Worm (Caenorhabditis elegans): ENCODE measurements around the gene alh-8.
A peak's percentile ranks its signal among the peaks of the same experiment; 100 is the strongest.

Gene alh-8

ce11 chrII:11739199-11739598 is 10.3 kb downstream of the alh-8 start, which contains the start of gene ctsa-1.2:
Gene ctsa-1.2, plus strand, starts transcription at chrII:11739358.
- TF ChIP-seq ceh-16 (tag; optimal IDR thresholded peaks at IDR 0.05), result no peak
- peak; percentile 52 for TF ChIP-seq sma-9 (GFP tag; optimal IDR thresholded peaks at IDR 0.05)
- TF ChIP-seq sma-9 (tag; optimal IDR thresholded peaks at IDR 0.05), result no peak
- peak; percentile 38 for TF ChIP-seq fos-1 (tag; optimal IDR thresholded peaks at IDR 0.05)

ce11 chrII:11742320-11742719 is 13.5 kb downstream of the alh-8 start:
- TF ChIP-seq nhr-21 (tag; optimal IDR thresholded peaks at IDR 0.05), result no peak
- TF ChIP-seq snpc-4 (tag; optimal IDR thresholded peaks at IDR 0.05), result no peak
- no peak for TF ChIP-seq zag-1 (tag; optimal IDR thresholded peaks at IDR 0.05)
- no peak for TF ChIP-seq ama-1 (optimal IDR thresholded peaks at IDR 0.05)

- peak; percentile 68 for TF ChIP-seq C34F6.9 (tag; optimal IDR thresholded peaks at IDR 0.05)
- TF ChIP-seq ZK546.5 (tag; optimal IDR thresholded peaks at IDR 0.05), result no peak
- no peak for TF ChIP-seq alr-1 (tag; optimal IDR thresholded peaks at IDR 0.05)
- TF ChIP-seq unc-39 (tag; optimal IDR thresholded peaks at IDR 0.05), result no peak
- no peak for TF ChIP-seq skn-1 (tag; optimal IDR thresholded peaks at IDR 0.05)
- TF ChIP-seq lin-11 (tag; optimal IDR thresholded peaks at IDR 0.05), result peak; percentile 72
- peak; percentile 33 for TF ChIP-seq mab-5 (tag; optimal IDR thresholded peaks at IDR 0.05)
- peak; percentile 72 for TF ChIP-seq Y55F3AM.14 (GFP tag; optimal IDR thresholded peaks at IDR 0.05)
- peak; percentile 53 for TF ChIP-seq sma-9 (GFP tag; optimal IDR thresholded peaks at IDR 0.05)
- TF ChIP-seq sma-9 (tag; optimal IDR thresholded peaks at IDR 0.05), result no peak
- no peak for TF ChIP-seq snpc-4 (tag; optimal IDR thresholded peaks at IDR 0.05)
- peak; percentile 19 for TF ChIP-seq lin-13 (GFP tag; optimal IDR thresholded peaks at IDR 0.05)
- TF ChIP-seq dmd-4 (tag; optimal IDR thresholded peaks at IDR 0.05), result no peak
- TF ChIP-seq unc-62 (GFP tag; optimal IDR thresholded peaks at IDR 0.05), result no peak
- peak; percentile 29 for TF ChIP-seq ztf-11 (tag; optimal IDR thresholded peaks at IDR 0.05)
- no peak for TF ChIP-seq ztf-1 (GFP tag; conservative IDR thresholded peaks at IDR 0.05)
- TF ChIP-seq mbf-1 (tag; optimal IDR thresholded peaks at IDR 0.05), result no peak
- peak; percentile 49 to 76 for TF ChIP-seq mdl-1 (tag; optimal IDR thresholded peaks at IDR 0.05)
- TF ChIP-seq elt-1 (tag; optimal IDR thresholded peaks at IDR 0.05), result no peak
- peak; percentile 39 for TF ChIP-seq ceh-82 (tag; optimal IDR thresholded peaks at IDR 0.05)
- peak; percentile 90 for TF ChIP-seq zag-1 (tag; optimal IDR thresholded peaks at IDR 0.05)
- TF ChIP-seq blmp-1 (tag; optimal IDR thresholded peaks at IDR 0.05; ENCODE audit: insufficient read depth), result no peak
- TF ChIP-seq peb-1 (tag; optimal IDR thresholded peaks at IDR 0.05), result no peak
- TF ChIP-seq nhr-25 (tag; optimal IDR thresholded peaks at IDR 0.05), result no peak
- TF ChIP-seq gmeb-1 (tag; optimal IDR thresholded peaks at IDR 0.05), result no peak
- TF ChIP-seq lsy-2 (tag; optimal IDR thresholded peaks at IDR 0.05), result peak; percentile 34 to 62
- no peak for TF ChIP-seq R02D3.7 (tag; optimal IDR thresholded peaks at IDR 0.05)
- no peak for TF ChIP-seq nhr-23 (tag; optimal IDR thresholded peaks at IDR 0.05)
- TF ChIP-seq unc-55 (GFP tag; optimal IDR thresholded peaks at IDR 0.05), result peak; percentile 59
- TF ChIP-seq egl-27 (tag; optimal IDR thresholded peaks at IDR 0.05), result peak; percentile 2
- no peak for TF ChIP-seq lin-39 (tag; optimal IDR thresholded peaks at IDR 0.05)
- TF ChIP-seq nhr-10 (tag; optimal IDR thresholded peaks at IDR 0.05), result no peak
- TF ChIP-seq nhr-77 (tag; optimal IDR thresholded peaks at IDR 0.05), result no peak
- TF ChIP-seq elt-3 (tag; optimal IDR thresholded peaks at IDR 0.05), result no peak
- TF ChIP-seq sma-3 (GFP tag; optimal IDR thresholded peaks at IDR 0.05), result no peak
- no peak for TF ChIP-seq nhr-6 (tag; optimal IDR thresholded peaks at IDR 0.05)
- TF ChIP-seq F13H6.1 (tag; optimal IDR thresholded peaks at IDR 0.05), result peak; percentile 88
- TF ChIP-seq nhr-129 (tag; optimal IDR thresholded peaks at IDR 0.05), result peak; percentile 78
- peak; percentile 66 for TF ChIP-seq ztf-4 (tag; optimal IDR thresholded peaks at IDR 0.05)
- TF ChIP-seq fos-1 (tag; optimal IDR thresholded peaks at IDR 0.05), result peak; percentile 14
- peak; percentile 15 for TF ChIP-seq nhr-21 (tag; optimal IDR thresholded peaks at IDR 0.05)
- no peak for TF ChIP-seq nhr-12 (tag; optimal IDR thresholded peaks at IDR 0.05)
- no peak for TF ChIP-seq aly-2 (tag; optimal IDR thresholded peaks at IDR 0.05)
- no peak for TF ChIP-seq ama-1 (optimal IDR thresholded peaks at IDR 0.05)
- TF ChIP-seq nhr-11 (tag; optimal IDR thresholded peaks at IDR 0.05), result no peak
- no peak for TF ChIP-seq sem-4 (tag; optimal IDR thresholded peaks at IDR 0.05)
- TF ChIP-seq crh-2 (tag; optimal IDR thresholded peaks at IDR 0.05), result peak; percentile 26
- no peak for TF ChIP-seq nhr-237 (tag; optimal IDR thresholded peaks at IDR 0.05)
- no peak for TF ChIP-seq ceh-16 (tag; optimal IDR thresholded peaks at IDR 0.05)
These were observed 18.0 kb downstream of the alh-8 start for ce11 chrII:11746782-11747288.

Measured in whole organism, L2 larva.